Worm (Caenorhabditis elegans) whole organism, mixed stage, embryonic: ENCODE measurements around the gene srbc-17.

Source experiments
- blmp-1 ChIP-seq: fragments of 150-350 bp; optimal IDR thresholded peaks from 2 replicates; lab custom pipeline; 2014; ENCODE audit warnings: missing biosample characterization, missing genetic modification characterization
- ces-1 ChIP-seq: fragments of 150-350 bp; optimal IDR thresholded peaks from 2 replicates; lab custom pipeline; 2014; ENCODE audit warnings: missing biosample characterization, missing genetic modification reagents, missing genetic modification characterization
- lin-32 ChIP-seq: fragments of 200-800 bp; sonication (Bioruptor generic); optimal IDR thresholded peaks from 2 replicates; lab custom pipeline; 2018; ENCODE audit warnings: mild to moderate bottlenecking, missing genetic modification characterization, missing compliant biosample characterization
- nhr-12 ChIP-seq: fragments of 150-350 bp; optimal IDR thresholded peaks from 2 replicates; lab custom pipeline; 2014; ENCODE audit warnings: missing biosample characterization, missing genetic modification characterization
- nhr-237 ChIP-seq: fragments of 150-350 bp; optimal IDR thresholded peaks from 2 replicates; lab custom pipeline; 2014; ENCODE audit warnings: missing biosample characterization, missing genetic modification characterization
- nhr-76 ChIP-seq: sonication (generic microtip); optimal IDR thresholded peaks from 2 replicates; lab custom pipeline; 2017; ENCODE audit warnings: missing biosample characterization, missing genetic modification characterization
- pha-4 ChIP-seq: fragments of 150-350 bp; optimal IDR thresholded peaks from 2 replicates; lab custom pipeline; 2018; ENCODE audit warnings: missing biosample characterization, missing genetic modification reagents, missing genetic modification characterization
- snpc-4 ChIP-seq: fragments of 150-350 bp; optimal IDR thresholded peaks from 2 replicates; lab custom pipeline; 2014; ENCODE audit warnings: missing biosample characterization, missing genetic modification characterization
- unc-120 ChIP-seq: sonication (generic microtip); optimal IDR thresholded peaks from 2 replicates; lab custom pipeline; 2017; ENCODE audit warnings: missing genetic modification characterization, missing compliant biosample characterization; ENCODE audit not compliant: poor library complexity, severe bottlenecking
- unc-62 ChIP-seq: fragments of 150-350 bp; optimal IDR thresholded peaks from 2 replicates; lab custom pipeline; 2014; ENCODE audit warnings: missing biosample characterization, missing genetic modification reagents, missing genetic modification characterization

ce11 chrV:2156830-2157229 lies 20.7 kb upstream of the srbc-17 start, which contains the start of gene srbc-22:
- TF ChIP-seq nhr-237 (no peak), unc-120 (no peak), ces-1 (GFP tag; lab: Kevin White, UChicago) (no peak), pha-4 (tag; lab: Kevin White, UChicago) (no peak), lin-32 (no peak), snpc-4 (tag; lab: Kevin White, UChicago) (no peak), nhr-76 (tag; lab: Kevin White, UChicago) (no peak), nhr-12 (tag; lab: Kevin White, UChicago) (no peak), blmp-1 (tag; lab: Kevin White, UChicago) (no peak), unc-62 (GFP tag; lab: Kevin White, UChicago) (no peak)
